Fruit fly (Drosophila melanogaster) whole organism, embryonic: Measurements from ENCODE around the gene CG18557.

Experiments used
- Hr78 ChIP-seq, 2 experiments: fragments of 200-800 bp in 1 of 2; fragments of >200 bp in 1 of 2; sonication (Bioruptor generic) in 1 of 2; optimal IDR thresholded peaks; 2 replicates each; lab custom pipeline; 2017 to 2019; ENCODE audit warnings: missing biosample characterization in 2 of 2, missing genetic modification characterization in 2 of 2, mild to moderate bottlenecking in 1 of 2, moderate library complexity in 1 of 2
- Lim3 ChIP-seq: fragments of 200-800 bp; sonication (Bioruptor generic); IDR thresholded peaks from 2 replicates; pipeline ENCODE4 v1.3.6; 2022; ENCODE audit warnings: missing biosample characterization, missing genetic modification characterization
- disco-r ChIP-seq: fragments of 200-800 bp; sonication (Bioruptor generic); optimal IDR thresholded peaks from 2 replicates; lab custom pipeline; 2016; ENCODE audit warnings: missing biosample characterization, missing genetic modification characterization

dm6 chr2L:2883703-2884294, 38.3 kb upstream of the CG18557 start:
- TF ChIP-seq disco-r (no peak), Lim3 (GFP tag; lab: Robert Waterston, UW) (no peak), Hr78 (GFP tag; optimal IDR thresholded peaks at IDR 0.05; lab: Kevin White, UChicago) (no peak)
